Worm (Caenorhabditis elegans) whole organism, midembryonic: ENCODE results near the gene cic-1.

Experiments used
- T22C8.4 ChIP-seq: fragments of 200-800 bp; sonication (Bioruptor generic); IDR thresholded peaks from 2 replicates; pipeline ENCODE4 v1.3.6; 2022; ENCODE audit warnings: missing genetic modification characterization, missing compliant biosample characterization
- cog-1 ChIP-seq: sonication (generic microtip); optimal IDR thresholded peaks from 2 replicates; lab custom pipeline; 2016; ENCODE audit warnings: missing genetic modification characterization, missing compliant biosample characterization
- flt-1 ChIP-seq: fragments of 200-800 bp; sonication (Bioruptor generic); IDR thresholded peaks from 2 replicates; pipeline ENCODE4 v1.3.6; 2022; ENCODE audit warnings: missing genetic modification characterization, missing compliant biosample characterization
- klf-2 ChIP-seq: fragments of 200-800 bp; sonication (Bioruptor generic); conservative IDR thresholded peaks from 2 replicates; pipeline ENCODE4 v1.3.6; 2022; ENCODE audit warnings: missing genetic modification reagents, missing genetic modification characterization, missing compliant biosample characterization
- ref-1 ChIP-seq: fragments of 200-800 bp; sonication (Bioruptor generic); conservative IDR thresholded peaks from 2 replicates; pipeline ENCODE4 v1.3.6; 2022; ENCODE audit warnings: missing genetic modification reagents, missing genetic modification characterization, missing compliant biosample characterization
- tab-1 ChIP-seq: fragments of 200-800 bp; sonication (Bioruptor generic); IDR thresholded peaks from 2 replicates; pipeline ENCODE4 v1.3.6; 2022; ENCODE audit warnings: missing genetic modification characterization, missing compliant biosample characterization
- ztf-29 ChIP-seq: fragments of 200-800 bp; sonication (Bioruptor generic); IDR thresholded peaks from 2 replicates; pipeline ENCODE4 v1.3.6; 2022; ENCODE audit warnings: missing genetic modification reagents, missing genetic modification characterization, missing compliant biosample characterization

- TF ChIP-seq klf-2 (GFP tag; lab: Robert Waterston, UW) (no peak), tab-1 (GFP tag; lab: Robert Waterston, UW) (no peak), ref-1 (no peak), flt-1 (GFP tag; lab: Robert Waterston, UW) (no peak), cog-1 (no peak), ztf-29 (no peak), T22C8.4 (GFP tag; lab: Robert Waterston, UW) (no peak)
Observed at ce11 chrIII:2445574-2446259, 44.7 kb upstream of the cic-1 start, which contains the start of the genes E02H9.7 and klo-2.
